Worm (Caenorhabditis elegans): ENCODE results near the gene crh-2.

DNA sequence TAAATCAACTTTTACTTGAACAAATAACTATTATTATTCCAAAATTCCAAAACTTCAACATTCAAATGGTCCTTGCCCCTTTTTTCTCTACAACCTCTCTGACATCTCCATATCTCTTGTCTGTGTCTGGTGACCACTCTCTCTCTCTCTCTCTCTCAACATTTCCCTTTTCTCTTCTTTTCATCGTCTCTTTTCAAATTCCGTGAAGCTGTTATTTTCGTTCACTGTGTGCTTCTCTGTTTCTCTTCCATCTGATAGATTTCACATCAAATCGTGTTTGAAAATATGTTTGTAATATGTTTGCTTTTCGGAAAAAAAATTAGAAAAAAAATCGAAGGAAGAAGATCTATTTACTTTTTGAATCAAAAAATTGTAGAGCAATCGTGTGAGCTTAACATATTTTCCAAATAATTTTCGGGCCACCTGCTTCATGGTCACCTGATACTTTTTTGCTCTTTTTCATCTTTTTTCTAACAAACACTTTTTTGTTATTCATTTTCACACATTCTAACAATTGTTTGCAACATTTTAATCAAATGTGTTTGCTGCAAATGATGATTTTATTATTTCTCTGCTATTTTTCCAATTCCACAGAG is 13.7 kb upstream of the crh-2 start:
- no peak for TF ChIP-seq nhr-28 (tag; optimal IDR thresholded peaks at IDR 0.05)
- no peak for TF ChIP-seq lin-13 (tag; optimal IDR thresholded peaks at IDR 0.05)
